Worm (Caenorhabditis elegans) whole organism, L2 larva: Measurements from ENCODE around the gene F47G9.4.

ENCODE experiments used
- ZK546.5 ChIP-seq: sonication (generic microtip); optimal IDR thresholded peaks from 2 replicates; lab custom pipeline; 2017; ENCODE audit warnings: missing biosample characterization, missing genetic modification characterization
- egl-27 ChIP-seq: sonication (generic microtip); optimal IDR thresholded peaks from 3 replicates; lab custom pipeline; 2017; ENCODE audit warnings: missing biosample characterization, missing genetic modification reagents, missing genetic modification characterization
- nhr-129 ChIP-seq: fragments of 150-350 bp; optimal IDR thresholded peaks from 2 replicates; lab custom pipeline; 2014; ENCODE audit warnings: missing biosample characterization, missing genetic modification characterization
- unc-62 ChIP-seq: fragments of 150-350 bp; optimal IDR thresholded peaks from 2 replicates; lab custom pipeline; 2014; ENCODE audit warnings: missing biosample characterization, missing genetic modification reagents, missing genetic modification characterization
- ztf-4 ChIP-seq: fragments of 150-350 bp; optimal IDR thresholded peaks from 2 replicates; lab custom pipeline; 2014; ENCODE audit warnings: missing biosample characterization, missing genetic modification characterization

DNA sequence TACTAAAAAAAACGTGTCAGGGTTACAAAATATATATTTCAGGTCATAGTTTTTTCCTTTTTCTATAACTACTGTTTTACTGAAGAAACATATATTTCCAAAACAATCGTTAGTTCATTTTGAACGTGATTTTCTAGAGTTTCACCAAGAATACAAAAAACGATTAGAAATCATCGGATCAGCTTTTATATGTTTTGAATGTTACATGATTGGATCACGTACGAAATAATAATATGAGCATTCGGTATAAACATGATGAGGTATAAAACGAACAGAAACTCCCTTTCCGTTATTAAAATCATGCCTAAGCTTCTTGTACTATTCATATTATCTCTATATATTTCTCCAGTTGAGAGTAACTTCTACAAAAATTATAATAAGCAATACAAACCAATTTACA is 48.8 kb downstream of the F47G9.4 start, which contains the start of gene clec-223:
- TF ChIP-seq ztf-4 = no peak
- no peak for TF ChIP-seq ZK546.5 (tag; lab: Kevin White, UChicago)
- TF ChIP-seq unc-62 (GFP tag; lab: Kevin White, UChicago) = no peak
- no peak for TF ChIP-seq nhr-129 (tag; lab: Kevin White, UChicago)
- TF ChIP-seq egl-27 = no peak
